Worm (Caenorhabditis elegans) whole organism, late embryonic: ENCODE results near the gene pph-5.

Experiments used
- F13H6.1 ChIP-seq: sonication (generic microtip); optimal IDR thresholded peaks from 2 replicates; lab custom pipeline; 2016; ENCODE audit warnings: missing genetic modification characterization, missing compliant biosample characterization
- ceh-48 ChIP-seq: sonication (generic microtip); optimal IDR thresholded peaks from 2 replicates; lab custom pipeline; 2016; ENCODE audit warnings: missing genetic modification characterization, inconsistent platforms, missing compliant biosample characterization
- fkh-6 ChIP-seq: sonication (generic microtip); optimal IDR thresholded peaks from 2 replicates; lab custom pipeline; 2016; ENCODE audit warnings: missing genetic modification characterization, missing compliant biosample characterization
- nhr-232 ChIP-seq: sonication (generic microtip); optimal IDR thresholded peaks from 2 replicates; lab custom pipeline; 2016; ENCODE audit warnings: missing genetic modification characterization, missing compliant biosample characterization
- syd-9 ChIP-seq: sonication (generic microtip); optimal IDR thresholded peaks from 2 replicates; lab custom pipeline; 2016; ENCODE audit warnings: mild to moderate bottlenecking, missing genetic modification characterization, moderate library complexity, missing compliant biosample characterization
- unc-3 ChIP-seq, 2 experiments: fragments of 200-800 bp in 1 of 2; sonication (Bioruptor generic) in 1 of 2; sonication (generic microtip) in 1 of 2; conservative IDR thresholded peaks in 1 of 2; optimal IDR thresholded peaks in 1 of 2; 2 replicates each; pipeline versions ENCODE4 v1.3.6 to Lab custom; 2016 to 2022; ENCODE audit warnings: missing compliant biosample characterization in 2 of 2, missing genetic modification characterization in 2 of 2, missing genetic modification reagents in 1 of 2
- unc-42 ChIP-seq: sonication (generic microtip); optimal IDR thresholded peaks from 2 replicates; lab custom pipeline; 2016; ENCODE audit warnings: missing genotype, missing genetic modification characterization, missing compliant biosample characterization

- TF ChIP-seq syd-9 (tag; lab: Kevin White, UChicago) (no peak), nhr-232 (tag; lab: Kevin White, UChicago) (no peak), unc-42 (tag; lab: Kevin White, UChicago) (no peak), unc-3 (GFP tag; conservative IDR thresholded peaks at IDR 0.05; lab: Robert Waterston, UW) (no peak), unc-3 (tag; optimal IDR thresholded peaks at IDR 0.05; lab: Kevin White, UChicago) (no peak), F13H6.1 (tag; lab: Kevin White, UChicago) (no peak), ceh-48 (no peak), fkh-6 (tag; lab: Kevin White, UChicago) (no peak)
These were observed 8.7 kb upstream of the pph-5 start for ce11 chrV:19181684-19182083.
